Worm (Caenorhabditis elegans) whole organism, late embryonic: Measurements from ENCODE around the gene sel-8.

Experiments
- ceh-14 ChIP-seq: sonication (generic microtip); optimal IDR thresholded peaks from 2 replicates; lab custom pipeline; 2016; ENCODE audit warnings: missing genotype, missing genetic modification characterization, missing compliant biosample characterization
- ceh-6 ChIP-seq: fragments of 200-800 bp; sonication (Bioruptor generic); optimal IDR thresholded peaks from 2 replicates; lab custom pipeline; 2018; ENCODE audit warnings: mild to moderate bottlenecking, missing genetic modification characterization, missing compliant biosample characterization
- elt-4 ChIP-seq: sonication (generic microtip); optimal IDR thresholded peaks from 2 replicates; lab custom pipeline; 2016; ENCODE audit warnings: missing genetic modification characterization, missing compliant biosample characterization
- fkh-10 ChIP-seq: fragments of 150-350 bp; optimal IDR thresholded peaks from 2 replicates; lab custom pipeline; 2014; ENCODE audit warnings: missing biosample characterization, missing genetic modification reagents, missing genetic modification characterization
- hlh-15 ChIP-seq: sonication (generic microtip); optimal IDR thresholded peaks from 2 replicates; lab custom pipeline; 2016; ENCODE audit warnings: missing genetic modification characterization, missing compliant biosample characterization
- npax-4 ChIP-seq: sonication (generic microtip); optimal IDR thresholded peaks from 2 replicates; lab custom pipeline; 2016; ENCODE audit warnings: missing genetic modification characterization, missing compliant biosample characterization
- odd-2 ChIP-seq: sonication (generic microtip); optimal IDR thresholded peaks from 2 replicates; lab custom pipeline; 2017; ENCODE audit warnings: antibody characterized with exemption, mild to moderate bottlenecking, missing genetic modification characterization, missing compliant biosample characterization
- pat-9 ChIP-seq: fragments of 200-800 bp; sonication (Bioruptor generic); optimal IDR thresholded peaks from 2 replicates; lab custom pipeline; 2018; ENCODE audit warnings: mild to moderate bottlenecking, missing genetic modification characterization, moderate library complexity, missing compliant biosample characterization
- pqm-1 ChIP-seq: sonication (generic microtip); optimal IDR thresholded peaks from 2 replicates; lab custom pipeline; 2016; ENCODE audit warnings: missing genetic modification characterization, missing compliant biosample characterization
- syd-9 ChIP-seq: sonication (generic microtip); optimal IDR thresholded peaks from 2 replicates; lab custom pipeline; 2016; ENCODE audit warnings: mild to moderate bottlenecking, missing genetic modification characterization, moderate library complexity, missing compliant biosample characterization

ce11 chrIII:3632379-3632778 lies 5.4 kb upstream of the sel-8 start:
- no peak for TF ChIP-seq ceh-6 (GFP tag; lab: Kevin White, UChicago)
- TF ChIP-seq pqm-1 (tag; lab: Kevin White, UChicago) = no peak
- TF ChIP-seq syd-9 (tag; lab: Kevin White, UChicago) = no peak
- TF ChIP-seq hlh-15 (tag; lab: Kevin White, UChicago) = no peak
- TF ChIP-seq elt-4 (tag; lab: Kevin White, UChicago) = no peak
- TF ChIP-seq pat-9 (tag; lab: Kevin White, UChicago) = no peak
- no peak for TF ChIP-seq npax-4
- no peak for TF ChIP-seq fkh-10 (GFP tag; lab: Kevin White, UChicago)
- TF ChIP-seq ceh-14 = no peak
- TF ChIP-seq odd-2 = no peak
